Fruit fly (Drosophila melanogaster): ENCODE measurements around the gene CG42714.

Gene CG42714

dm6 chr3L:6263470-6263869 is 29.6 kb upstream of the CG42714 start:
- TF ChIP-seq Dbx (GFP tag; IDR thresholded peaks at IDR 0.05) (no peak), CG3163 (GFP tag; optimal IDR thresholded peaks at IDR 0.05) (no peak), CG7963 (GFP tag; IDR thresholded peaks at IDR 0.05; ENCODE audit: partially characterized antibody) (0 out of 3 replicates have a peak, but pooled peaks have one; percentile 29), Aef1 (GFP tag; IDR thresholded peaks at IDR 0.05) (no peak), Drgx (GFP tag; IDR thresholded peaks at IDR 0.05) (0 out of 2 replicates have a peak, but pooled peaks have one; percentile 37), ci (GFP tag; IDR thresholded peaks at IDR 0.05) (0 out of 3 replicates have a peak, but pooled peaks have one; percentile 8), usp (GFP tag; optimal IDR thresholded peaks at IDR 0.05) (no peak), jumu (GFP tag; optimal IDR thresholded peaks at IDR 0.05) (no peak), bowl (GFP tag; IDR thresholded peaks at IDR 0.05) (no peak), Fer2 (tag; optimal IDR thresholded peaks at IDR 0.05) (no peak)

- TF ChIP-seq Fer2 (tag; optimal IDR thresholded peaks at IDR 0.05) = peak; percentile 94
- peak in 1 of 2 experiments; percentile 90 for TF ChIP-seq Hr78 (GFP tag; optimal IDR thresholded peaks at IDR 0.05)
- TF ChIP-seq vfl (GFP tag; optimal IDR thresholded peaks at IDR 0.05) = peak; percentile 74
- peak; percentile 97 for TF ChIP-seq HmgZ (tag; optimal IDR thresholded peaks at IDR 0.05)
- peak; percentile 90 for TF ChIP-seq CG9932 (GFP tag; IDR thresholded peaks at IDR 0.05)
- peak; percentile 94 for TF ChIP-seq CG17328 (GFP tag; IDR thresholded peaks at IDR 0.05)
- peak; percentile 63 for TF ChIP-seq CG7928 (GFP tag; optimal IDR thresholded peaks at IDR 0.05)
- peak; percentile 90 for TF ChIP-seq CG15479 (GFP tag; optimal IDR thresholded peaks at IDR 0.05)
- peak; percentile 98 for TF ChIP-seq Xrp1 (GFP tag; IDR thresholded peaks at IDR 0.05)
- peak; percentile 97 for TF ChIP-seq CG1233 (GFP tag; optimal IDR thresholded peaks at IDR 0.05)
- peak; percentile 97 for TF ChIP-seq CG33557 (GFP tag; optimal IDR thresholded peaks at IDR 0.05)
- TF ChIP-seq nmo (GFP tag; optimal IDR thresholded peaks at IDR 0.05) = peak; percentile 98
- TF ChIP-seq Eip74EF (GFP tag; optimal IDR thresholded peaks at IDR 0.05) = peak in 1 of 2 experiments; percentile 98
- peak; percentile 90 for TF ChIP-seq kay (GFP tag; optimal IDR thresholded peaks at IDR 0.05)
- peak; percentile 95 for TF ChIP-seq CG13775 (GFP tag; optimal IDR thresholded peaks at IDR 0.05)
- peak; percentile 89 for TF ChIP-seq CG10654 (GFP tag; optimal IDR thresholded peaks at IDR 0.05)
- TF ChIP-seq phol (tag; optimal IDR thresholded peaks at IDR 0.05) = peak; percentile 96
- TF ChIP-seq dan (GFP tag; IDR thresholded peaks at IDR 0.05) = peak; percentile 78
- peak; percentile 89 for TF ChIP-seq CG13123 (GFP tag; optimal IDR thresholded peaks at IDR 0.05)
- peak; percentile 58 for TF ChIP-seq CG3995 (GFP tag; optimal IDR thresholded peaks at IDR 0.05)
- TF ChIP-seq CG8765 (GFP tag; IDR thresholded peaks at IDR 0.05) = peak; percentile 85
- peak; percentile 92 for TF ChIP-seq CG7372 (GFP tag; IDR thresholded peaks at IDR 0.05)
- peak; percentile 93 for TF ChIP-seq CrebB (tag; optimal IDR thresholded peaks at IDR 0.05)
- peak; percentile 90 for TF ChIP-seq CG3407 (GFP tag; optimal IDR thresholded peaks at IDR 0.05)
- TF ChIP-seq corto (GFP tag; optimal IDR thresholded peaks at IDR 0.05) = peak; percentile 98
- TF ChIP-seq Med (GFP tag) = peak; percentile 92
- TF ChIP-seq ci (GFP tag; IDR thresholded peaks at IDR 0.05) = peak; percentile 89
- no peak for TF ChIP-seq btn (GFP tag; optimal IDR thresholded peaks at IDR 0.05)
- peak; percentile 87 for TF ChIP-seq wdn (GFP tag; IDR thresholded peaks at IDR 0.05)
- peak; percentile 98 for TF ChIP-seq CG18599 (GFP tag; optimal IDR thresholded peaks at IDR 0.05)
- TF ChIP-seq onecut (GFP tag; IDR thresholded peaks at IDR 0.05) = peak; percentile 82
- TF ChIP-seq jumu (GFP tag; optimal IDR thresholded peaks at IDR 0.05) = peak; percentile 73
- TF ChIP-seq Ada2b (GFP tag; IDR thresholded peaks at IDR 0.05) = peak; percentile 86
- TF ChIP-seq slbo (GFP tag; IDR thresholded peaks at IDR 0.05) = peak; percentile 92
- TF ChIP-seq BtbVII (GFP tag; optimal IDR thresholded peaks at IDR 0.05) = peak; percentile 95
- TF ChIP-seq gt (GFP tag; IDR thresholded peaks at IDR 0.05) = peak; percentile 82; the same call in 1 of the 2 replicates
- no peak for TF ChIP-seq tna (GFP tag; IDR thresholded peaks at IDR 0.05; ENCODE audit: partially characterized antibody)
- peak; percentile 88 for TF ChIP-seq Lhr (GFP tag; optimal IDR thresholded peaks at IDR 0.05)
- TF ChIP-seq emc (GFP tag; optimal IDR thresholded peaks at IDR 0.05) = peak; percentile 50
- no peak for TF ChIP-seq hbn (GFP tag; IDR thresholded peaks at IDR 0.05; ENCODE audit: partially characterized antibody)
Observed at dm6 chr3L:6262644-6263404, 29.0 kb upstream of the CG42714 start, which contains the start of gene Ldh. Gene Ldh (minus strand): TSS chr3L:6262694.
